Fruit fly (Drosophila melanogaster): ENCODE results near the gene Nepl6.
A peak's percentile ranks its signal among the peaks of the same experiment; 100 is the strongest.

The Nepl6 gene

DNA sequence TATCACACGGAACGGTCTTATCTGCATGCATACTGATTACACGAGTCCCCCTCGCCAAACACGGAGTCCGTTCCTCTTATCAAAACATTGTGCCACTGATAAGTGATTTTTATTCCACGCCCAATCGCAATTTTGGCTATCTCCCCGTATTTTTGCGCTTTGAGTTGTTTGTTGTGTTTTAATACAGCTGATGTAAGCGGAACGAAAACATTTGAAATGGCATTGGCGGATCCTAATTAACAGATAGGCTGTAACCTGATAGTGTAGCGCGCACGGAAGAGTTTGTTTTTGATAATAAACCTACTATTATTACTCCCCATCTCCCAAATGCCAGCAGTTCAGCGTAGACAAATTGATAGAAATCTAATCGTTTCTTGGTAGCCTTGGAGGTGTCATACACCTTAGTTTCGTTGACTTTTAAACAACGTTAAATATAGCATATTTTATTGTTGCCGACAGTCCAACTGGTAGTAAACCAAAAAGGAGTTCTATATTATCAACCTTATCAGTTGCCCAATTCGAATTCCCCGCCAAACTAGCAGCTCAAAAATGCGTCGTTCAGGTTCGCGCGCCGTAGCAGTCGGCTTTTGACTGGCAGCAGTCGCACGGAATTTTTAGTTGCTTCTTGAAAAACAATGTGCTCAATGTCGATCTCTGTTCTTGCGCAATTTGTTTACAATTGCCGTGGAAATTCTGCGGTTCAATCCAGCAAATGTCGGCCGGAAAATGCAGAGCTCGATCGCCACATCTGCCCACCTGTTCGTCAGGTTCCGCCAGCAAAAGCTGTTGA lies 42.0 kb downstream of the Nepl6 start (continued):
- peak; percentile 44 for TF ChIP-seq CG3847 (GFP tag; IDR thresholded peaks at IDR 0.05)
- no peak for TF ChIP-seq CG10959 (GFP tag; IDR thresholded peaks at IDR 0.05)
- TF ChIP-seq vfl (GFP tag; optimal IDR thresholded peaks at IDR 0.05) = no peak
- TF ChIP-seq tgo (GFP tag; IDR thresholded peaks at IDR 0.05) = no peak
- TF ChIP-seq CG10543 (GFP tag; optimal IDR thresholded peaks at IDR 0.05) = peak; percentile 60
- peak; percentile 62 for TF ChIP-seq CG13624 (GFP tag; optimal IDR thresholded peaks at IDR 0.05)
- no peak for TF ChIP-seq CG2889 (GFP tag; IDR thresholded peaks at IDR 0.05)
- peak; percentile 85 for TF ChIP-seq Elba2 (GFP tag; optimal IDR thresholded peaks at IDR 0.05)
- TF ChIP-seq Rfx (GFP tag; IDR thresholded peaks at IDR 0.05) = peak; percentile 60
- no peak for TF ChIP-seq esg (GFP tag; conservative IDR thresholded peaks at IDR 0.05)
- TF ChIP-seq CG14014 (GFP tag; IDR thresholded peaks at IDR 0.05) = no peak
- no peak for TF ChIP-seq C15 (GFP tag; IDR thresholded peaks at IDR 0.05)
- no peak for TF ChIP-seq CG10321 (GFP tag; IDR thresholded peaks at IDR 0.05)
- TF ChIP-seq pb (GFP tag; optimal IDR thresholded peaks at IDR 0.05) = no peak
- peak; percentile 81 for TF ChIP-seq CG34422 (GFP tag; IDR thresholded peaks at IDR 0.05)
- TF ChIP-seq wek (GFP tag; optimal IDR thresholded peaks at IDR 0.05) = no peak
- no peak for TF ChIP-seq CG9215 (GFP tag; IDR thresholded peaks at IDR 0.05)
- TF ChIP-seq Fer1 (GFP tag; optimal IDR thresholded peaks at IDR 0.05) = peak; percentile 20
- TF ChIP-seq ranshi (GFP tag; IDR thresholded peaks at IDR 0.05) = peak; percentile 47; the same call in 1 of the 2 replicates
- TF ChIP-seq mam (GFP tag; optimal IDR thresholded peaks at IDR 0.05) = no peak
- peak; percentile 4 for TF ChIP-seq Mad (GFP tag; optimal IDR thresholded peaks at IDR 0.05)
- peak; percentile 56 for TF ChIP-seq YL-1 (GFP tag; optimal IDR thresholded peaks at IDR 0.05)
- TF ChIP-seq CG1647 (GFP tag; optimal IDR thresholded peaks at IDR 0.05) = peak; percentile 3
- no peak for TF ChIP-seq CG8359 (GFP tag; optimal IDR thresholded peaks at IDR 0.05; ENCODE audit: borderline replicate concordance)
- TF ChIP-seq CG6175 (GFP tag; IDR thresholded peaks at IDR 0.05) = 0 out of 3 replicates have a peak, but pooled peaks have one; percentile 43
- no peak for TF ChIP-seq CG16815 (GFP tag; optimal IDR thresholded peaks at IDR 0.05)
- peak; percentile 58 for TF ChIP-seq slbo (GFP tag; IDR thresholded peaks at IDR 0.05)
- no peak for TF ChIP-seq gro (GFP tag; optimal IDR thresholded peaks at IDR 0.05)
- no peak for TF ChIP-seq CG10654 (GFP tag; optimal IDR thresholded peaks at IDR 0.05)
- TF ChIP-seq CG14441 (GFP tag; IDR thresholded peaks at IDR 0.05) = peak; percentile 43; the same call in 1 of the 2 replicates
- peak; percentile 87 for TF ChIP-seq CG2199 (GFP tag; IDR thresholded peaks at IDR 0.05)
- TF ChIP-seq nmo (GFP tag; optimal IDR thresholded peaks at IDR 0.05) = peak; percentile 59
- no peak for TF ChIP-seq luna (GFP tag; optimal IDR thresholded peaks at IDR 0.05)
- TF ChIP-seq ind (GFP tag; optimal IDR thresholded peaks at IDR 0.05) = no peak
- TF ChIP-seq grau (tag; optimal IDR thresholded peaks at IDR 0.05) = peak; percentile 1
- TF ChIP-seq croc (GFP tag; conservative IDR thresholded peaks at IDR 0.05) = no peak
- peak; percentile 19 for TF ChIP-seq Jarid2 (GFP tag; optimal IDR thresholded peaks at IDR 0.05)
- TF ChIP-seq CG12659 (GFP tag; optimal IDR thresholded peaks at IDR 0.05) = peak; percentile 2
- no peak for TF ChIP-seq CG9817 (tag; optimal IDR thresholded peaks at IDR 0.05)
- TF ChIP-seq shn (GFP tag; optimal IDR thresholded peaks at IDR 0.05) = no peak
- no peak for TF ChIP-seq Kr (GFP tag; optimal IDR thresholded peaks at IDR 0.05)
- TF ChIP-seq Dll (GFP tag; IDR thresholded peaks at IDR 0.05; ENCODE audit: partially characterized antibody) = no peak
- no peak for TF ChIP-seq so (GFP tag; IDR thresholded peaks at IDR 0.05)
- 0 out of 2 replicates have a peak, but pooled peaks have one; percentile 9 for TF ChIP-seq Adf1 (GFP tag; IDR thresholded peaks at IDR 0.05)
- peak; percentile 17 for TF ChIP-seq CG2712 (tag; optimal IDR thresholded peaks at IDR 0.05)
- TF ChIP-seq CG7556 (GFP tag; optimal IDR thresholded peaks at IDR 0.05) = no peak
- TF ChIP-seq gt (GFP tag; IDR thresholded peaks at IDR 0.05) = 0 out of 2 replicates have a peak, but pooled peaks have one; percentile 28
- no peak for TF ChIP-seq toy (GFP tag; IDR thresholded peaks at IDR 0.05)
- TF ChIP-seq CG9437 (GFP tag; optimal IDR thresholded peaks at IDR 0.05) = peak; percentile 40
- TF ChIP-seq Optix (GFP tag; IDR thresholded peaks at IDR 0.05) = no peak
- no peak for TF ChIP-seq psq (GFP tag; optimal IDR thresholded peaks at IDR 0.05)

All from whole organism, embryonic.